Worm (Caenorhabditis elegans): ENCODE measurements around the gene F25D1.5.

Gene F25D1.5

ce11 chrV:10571523-10571922, 24.9 kb upstream of the F25D1.5 start:
- TF ChIP-seq unc-62 (GFP tag; optimal IDR thresholded peaks at IDR 0.05 in 1 of 2) (peak in 1 of 2 experiments; percentile 71), unc-62 (tag; optimal IDR thresholded peaks at IDR 0.05) (no peak), zag-1 (tag; optimal IDR thresholded peaks at IDR 0.05) (no peak), aha-1 (tag) (peak; percentile 64), nhr-28 (tag; optimal IDR thresholded peaks at IDR 0.05) (peak; percentile 47)

ce11 chrV:10568496-10568895, 21.9 kb upstream of the F25D1.5 start:
- no peak for TF ChIP-seq snpc-1.2 (GFP tag; IDR thresholded peaks at IDR 0.05)
- TF ChIP-seq egl-27 (tag; optimal IDR thresholded peaks at IDR 0.05), result no peak
- TF ChIP-seq ceh-32 (tag; optimal IDR thresholded peaks at IDR 0.05; ENCODE audit: poor library complexity), result no peak
- peak in 1 of 2 experiments; percentile 92 for TF ChIP-seq unc-62 (GFP tag; optimal IDR thresholded peaks at IDR 0.05 in 1 of 2)
- TF ChIP-seq unc-62 (tag; optimal IDR thresholded peaks at IDR 0.05), result no peak
- TF ChIP-seq F26F4.8 (GFP tag; conservative IDR thresholded peaks at IDR 0.05), result no peak
- TF ChIP-seq nhr-111 (GFP tag; optimal IDR thresholded peaks at IDR 0.05), result no peak
- TF ChIP-seq nhr-25 (tag; optimal IDR thresholded peaks at IDR 0.05; ENCODE audit: borderline replicate concordance, insufficient read depth), result no peak
- no peak for TF ChIP-seq dve-1 (tag; optimal IDR thresholded peaks at IDR 0.05; ENCODE audit: insufficient read depth)

- TF ChIP-seq gei-8 (GFP tag; optimal IDR thresholded peaks at IDR 0.05) (no peak), dmd-6 (GFP tag; IDR thresholded peaks at IDR 0.05) (peak; percentile 57), egl-27 (tag; optimal IDR thresholded peaks at IDR 0.05) (no peak), hlh-30 (tag; optimal IDR thresholded peaks at IDR 0.05; ENCODE audit: insufficient read depth) (no peak), hmg-1.1 (GFP tag; IDR thresholded peaks at IDR 0.05) (no peak), dve-1 (tag; optimal IDR thresholded peaks at IDR 0.05; ENCODE audit: insufficient read depth) (peak; percentile 8), lin-38 (GFP tag; IDR thresholded peaks at IDR 0.05) (no peak), hlh-11 (tag; optimal IDR thresholded peaks at IDR 0.05) (peak; percentile 13), egl-43 (GFP tag; IDR thresholded peaks at IDR 0.05) (no peak), ceh-44 (GFP tag; IDR thresholded peaks at IDR 0.05) (no peak), nhr-10 (tag; optimal IDR thresholded peaks at IDR 0.05) (peak; percentile 3), daf-12 (tag; optimal IDR thresholded peaks at IDR 0.05) (no peak), F37D6.2 (tag; optimal IDR thresholded peaks at IDR 0.05) (no peak), daf-16 (GFP tag; optimal IDR thresholded peaks at IDR 0.05) (no peak), daf-16 (tag; optimal IDR thresholded peaks at IDR 0.05) (peak; percentile 80), nhr-77 (tag; optimal IDR thresholded peaks at IDR 0.05) (peak; percentile 8), D1046.2 (GFP tag; IDR thresholded peaks at IDR 0.05) (no peak), duxl-1 (tag; optimal IDR thresholded peaks at IDR 0.05; ENCODE audit: poor library complexity) (no peak), daf-8 (GFP tag; IDR thresholded peaks at IDR 0.05) (no peak), madf-5 (GFP tag; IDR thresholded peaks at IDR 0.05) (no peak), ztf-11 (tag; optimal IDR thresholded peaks at IDR 0.05) (no peak), F10B5.3 (tag; optimal IDR thresholded peaks at IDR 0.05) (no peak), ces-1 (GFP tag; optimal IDR thresholded peaks at IDR 0.05) (no peak), unc-62 (GFP tag; optimal IDR thresholded peaks at IDR 0.05 in 1 of 2) (peak in 1 of 2 experiments; percentile 33), unc-62 (tag; optimal IDR thresholded peaks at IDR 0.05) (no peak), dmd-9 (GFP tag; IDR thresholded peaks at IDR 0.05) (no peak), Y5F2A.4 (GFP tag; optimal IDR thresholded peaks at IDR 0.05) (no peak), lin-29 (GFP tag; IDR thresholded peaks at IDR 0.05) (no peak)
Observed at ce11 chrV:10564830-10565365, 18.3 kb upstream of the F25D1.5 start, which contains the start of gene cat-4. Gene cat-4, plus strand, starts transcription at chrV:10564880.

- no peak for TF ChIP-seq dmd-6 (GFP tag; IDR thresholded peaks at IDR 0.05)
- TF ChIP-seq nhr-28 (tag; optimal IDR thresholded peaks at IDR 0.05), result peak; percentile 37
- TF ChIP-seq aha-1 (tag), result peak; percentile 73
- peak; percentile 9 for TF ChIP-seq hlh-11 (tag; optimal IDR thresholded peaks at IDR 0.05)
Observed at ce11 chrV:10564140-10564539, 17.6 kb upstream of the F25D1.5 start.

All from whole organism, L4 larva.